Worm (Caenorhabditis elegans) whole organism, L3 larva: ENCODE data around the gene C18H7.6.

Experiments used
- aly-2 ChIP-seq: fragments of 150-350 bp; optimal IDR thresholded peaks from 2 replicates; lab custom pipeline; 2014; ENCODE audit warnings: missing biosample characterization, missing genetic modification characterization
- ceh-82 ChIP-seq: fragments of 150-350 bp; optimal IDR thresholded peaks from 2 replicates; lab custom pipeline; 2014; ENCODE audit warnings: missing biosample characterization, missing genetic modification characterization
- elt-3 ChIP-seq, 3 experiments: fragments of 150-350 bp in 1 of 3; sonication (generic microtip) in 2 of 3; optimal IDR thresholded peaks; 2 replicates in 2 of 3; 4 replicates in 1 of 3; lab custom pipeline; 2014 to 2017; ENCODE audit warnings: missing biosample characterization in 3 of 3, missing genetic modification characterization in 3 of 3
- fos-1 ChIP-seq: fragments of 150-350 bp; optimal IDR thresholded peaks from 2 replicates; lab custom pipeline; 2014; ENCODE audit warnings: missing biosample characterization, missing genetic modification characterization
- nhr-12 ChIP-seq: fragments of 150-350 bp; optimal IDR thresholded peaks from 2 replicates; lab custom pipeline; 2014; ENCODE audit warnings: missing biosample characterization, missing genetic modification characterization
- nhr-23 ChIP-seq: fragments of 150-350 bp; optimal IDR thresholded peaks from 2 replicates; lab custom pipeline; 2014; ENCODE audit warnings: missing biosample characterization, missing genetic modification reagents, missing genetic modification characterization
- pha-4 ChIP-seq: fragments of 150-350 bp; optimal IDR thresholded peaks from 2 replicates; lab custom pipeline; 2014; ENCODE audit warnings: missing biosample characterization, missing genetic modification reagents, missing genetic modification characterization
- unc-62 ChIP-seq: fragments of 150-350 bp; sonication (generic microtip); optimal IDR thresholded peaks from 4 replicates; lab custom pipeline; 2014; ENCODE audit warnings: missing biosample characterization, missing genetic modification reagents, missing genetic modification characterization
- ztf-11 ChIP-seq: fragments of 150-350 bp; optimal IDR thresholded peaks from 2 replicates; lab custom pipeline; 2014; ENCODE audit warnings: missing biosample characterization, missing genetic modification characterization

- TF ChIP-seq fos-1 (tag; lab: Kevin White, UChicago) (no peak), pha-4 (tag; lab: Kevin White, UChicago) (no peak), nhr-23 (no peak), ceh-82 (tag; lab: Kevin White, UChicago) (no peak), elt-3 (tag; optimal IDR thresholded peaks at IDR 0.05; lab: Kevin White, UChicago) (no peak), unc-62 (GFP tag; lab: Kevin White, UChicago) (no peak), aly-2 (no peak), ztf-11 (tag; lab: Kevin White, UChicago) (no peak), nhr-12 (no peak)
Measured at ce11 chrIV:601595-601994, 9.3 kb upstream of the C18H7.6 start, which contains the start of gene srt-59.
